Worm (Caenorhabditis elegans) whole organism, L4 larva: ENCODE results near the gene nhx-1.

Source experiments
- T20F7.1 ChIP-seq: fragments of 200-800 bp; sonication (Bioruptor generic); optimal IDR thresholded peaks from 2 replicates; lab custom pipeline; 2018; ENCODE audit warnings: mild to moderate bottlenecking, missing genetic modification characterization, missing compliant biosample characterization
- Y48G9A.11 ChIP-seq: fragments of 200-800 bp; sonication (Bioruptor generic); IDR thresholded peaks from 2 replicates; pipeline ENCODE4 v1.3.6; 2022; ENCODE audit warnings: missing genetic modification reagents, missing genetic modification characterization, missing compliant biosample characterization
- ZK337.2 ChIP-seq: fragments of 200-800 bp; sonication (Bioruptor generic); IDR thresholded peaks from 2 replicates; pipeline ENCODE4 v1.3.6; 2022; ENCODE audit warnings: missing genetic modification reagents, missing genetic modification characterization, missing compliant biosample characterization
- aly-2 ChIP-seq: sonication (generic microtip); optimal IDR thresholded peaks from 2 replicates; lab custom pipeline; 2018; ENCODE audit warnings: missing biosample characterization, missing genetic modification characterization
- ama-1 ChIP-seq: fragments of 150-350 bp; optimal IDR thresholded peaks from 2 replicates; lab custom pipeline; 2014; ENCODE audit warnings: inconsistent platforms, mixed read lengths
- dpl-1 ChIP-seq: fragments of 150-350 bp; optimal IDR thresholded peaks from 2 replicates; lab custom pipeline; 2014; ENCODE audit warnings: missing biosample characterization, missing genetic modification reagents, missing genetic modification characterization
- hif-1 ChIP-seq, 2 experiments: sonication (generic microtip); optimal IDR thresholded peaks; 2 replicates each; lab custom pipeline; 2016 to 2017; ENCODE audit warnings: missing compliant biosample characterization in 2 of 2, missing genetic modification characterization in 2 of 2, missing genetic modification reagents in 2 of 2, missing genotype in 2 of 2, mild to moderate bottlenecking in 1 of 2
- mdl-1 ChIP-seq, 2 experiments: fragments of 150-350 bp in 1 of 2; sonication (generic microtip) in 1 of 2; optimal IDR thresholded peaks; 2 replicates each; lab custom pipeline; 2014 to 2017; ENCODE audit warnings: missing biosample characterization in 2 of 2, missing genetic modification characterization in 2 of 2
- mep-1 ChIP-seq: fragments of 150-350 bp; sonication (generic microtip); optimal IDR thresholded peaks from 3 replicates; lab custom pipeline; 2014; ENCODE audit warnings: missing biosample characterization, missing genetic modification characterization
- nhr-237 ChIP-seq: sonication (generic microtip); optimal IDR thresholded peaks from 2 replicates; lab custom pipeline; 2017; ENCODE audit warnings: missing biosample characterization, missing genetic modification characterization
- pqm-1 ChIP-seq: sonication (generic microtip); optimal IDR thresholded peaks from 2 replicates; lab custom pipeline; 2017; ENCODE audit warnings: missing biosample characterization, missing genetic modification characterization
- skn-1 ChIP-seq: fragments of 150-350 bp; optimal IDR thresholded peaks from 2 replicates; lab custom pipeline; 2014; ENCODE audit warnings: missing biosample characterization, missing genetic modification characterization

DNA sequence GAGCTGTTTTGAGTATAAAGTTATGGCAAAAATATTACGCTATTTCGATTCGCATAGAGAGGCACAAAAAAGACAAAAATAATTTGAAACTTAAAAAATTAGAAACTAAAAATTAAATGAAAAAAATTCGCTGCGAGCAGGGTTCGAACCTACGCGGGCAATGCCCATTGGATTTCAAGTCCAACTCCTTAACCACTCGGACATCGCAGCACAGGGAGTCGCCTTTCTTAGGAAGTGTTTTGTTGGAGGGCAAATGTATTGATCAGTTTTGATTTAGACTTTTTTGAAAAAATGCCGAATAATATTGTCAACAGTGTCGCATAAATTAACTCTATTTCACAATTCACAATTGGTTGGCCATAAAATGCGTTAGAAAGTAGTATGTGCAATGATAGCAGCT is 25.6 kb downstream of the nhx-1 start:
- TF ChIP-seq mep-1 (tag; lab: Kevin White, UChicago) (no peak), aly-2 (tag; lab: Kevin White, UChicago) (no peak), pqm-1 (tag; lab: Kevin White, UChicago) (no peak), ZK337.2 (no peak), mdl-1 (tag; optimal IDR thresholded peaks at IDR 0.05; lab: Kevin White, UChicago) (no peak), T20F7.1 (no peak), nhr-237 (tag; lab: Kevin White, UChicago) (no peak), Y48G9A.11 (GFP tag; lab: Robert Waterston, UW) (no peak), skn-1 (no peak), dpl-1 (GFP tag; lab: Kevin White, UChicago) (no peak), hif-1 (tag; optimal IDR thresholded peaks at IDR 0.05; lab: Kevin White, UChicago) (no peak), ama-1 (lab: Kevin White, UChicago) (no peak)
